Worm (Caenorhabditis elegans) whole organism, young adult: ENCODE results near the gene C53A5.13.

Experiments
- F49E8.2 ChIP-seq: sonication (generic microtip); optimal IDR thresholded peaks from 3 replicates; lab custom pipeline; 2017; ENCODE audit warnings: missing genetic modification characterization, mild to moderate bottlenecking, missing compliant biosample characterization, antibody characterized with exemption, moderate library complexity; ENCODE audit not compliant: insufficient read depth
- ama-1 ChIP-seq, 3 experiments: fragments of 150-350 bp in 1 of 3; sonication (generic microtip) in 2 of 3; optimal IDR thresholded peaks; 2 replicates each; lab custom pipeline; 2014 to 2018; ENCODE audit warnings: missing biosample characterization in 2 of 3, missing genetic modification characterization in 2 of 3, missing genetic modification reagents in 2 of 3
- cebp-2 ChIP-seq: fragments of 200-800 bp; sonication (Bioruptor generic); IDR thresholded peaks from 2 replicates; pipeline ENCODE4 v1.3.6; 2022; ENCODE audit warnings: missing genetic modification characterization, missing compliant biosample characterization
- him-1 ChIP-seq: sonication (generic microtip); optimal IDR thresholded peaks from 2 replicates; lab custom pipeline; 2016; ENCODE audit warnings: missing genotype, missing genetic modification reagents, missing genetic modification characterization, missing compliant biosample characterization
- pbrm-1 ChIP-seq: fragments of 200-800 bp; sonication (Bioruptor generic); IDR thresholded peaks from 2 replicates; pipeline ENCODE4 v1.3.6; 2022; ENCODE audit warnings: missing genetic modification reagents, missing genetic modification characterization, missing compliant biosample characterization
- pha-4 ChIP-seq: fragments of 150-350 bp; sonication (generic microtip); optimal IDR thresholded peaks from 2 replicates; lab custom pipeline; 2014; ENCODE audit warnings: missing biosample characterization, missing genetic modification reagents, missing genetic modification characterization
- sea-2 ChIP-seq: fragments of 200-800 bp; sonication (Bioruptor generic); IDR thresholded peaks from 2 replicates; pipeline ENCODE4 v1.3.6; 2022; ENCODE audit warnings: missing genetic modification characterization, missing compliant biosample characterization
- tbp1 ChIP-seq: fragments of 200-800 bp; sonication (Bioruptor generic); optimal IDR thresholded peaks from 2 replicates; lab custom pipeline; 2018; ENCODE audit warnings: mild to moderate bottlenecking, missing genetic modification characterization, missing compliant biosample characterization
- unc-62 ChIP-seq: fragments of 150-350 bp; optimal IDR thresholded peaks from 2 replicates; lab custom pipeline; 2014; ENCODE audit warnings: missing biosample characterization, missing genetic modification reagents, missing genetic modification characterization

- TF ChIP-seq him-1 (no peak), pbrm-1 (GFP tag; lab: Robert Waterston, UW) (no peak), ama-1 (optimal IDR thresholded peaks at IDR 0.05; lab: Kevin White, UChicago) (no peak), ama-1 (GFP tag; optimal IDR thresholded peaks at IDR 0.05; lab: Kevin White, UChicago) (no peak), sea-2 (GFP tag; lab: Robert Waterston, UW) (no peak), unc-62 (GFP tag; lab: Kevin White, UChicago) (no peak), tbp1 (no peak), pha-4 (tag; lab: Kevin White, UChicago) (no peak), F49E8.2 (tag; lab: Kevin White, UChicago) (no peak), cebp-2 (no peak)
Observed at ce11 chrV:14548510-14548909, 1.8 kb downstream of the C53A5.13 start.
